Worm (Caenorhabditis elegans) whole organism, mixed stage, embryonic: ENCODE measurements around the gene K08D8.9.

Source experiments
- M03D4.4 ChIP-seq: sonication (generic microtip); optimal IDR thresholded peaks from 2 replicates; lab custom pipeline; 2017; ENCODE audit warnings: mild to moderate bottlenecking, missing genetic modification characterization, missing compliant biosample characterization
- bed-3 ChIP-seq: fragments of 200-800 bp; sonication (Bioruptor generic); optimal IDR thresholded peaks from 3 replicates; lab custom pipeline; 2018; ENCODE audit warnings: mild to moderate bottlenecking, missing genetic modification characterization, moderate library complexity, missing compliant biosample characterization
- blmp-1 ChIP-seq: fragments of 150-350 bp; optimal IDR thresholded peaks from 2 replicates; lab custom pipeline; 2014; ENCODE audit warnings: missing biosample characterization, missing genetic modification characterization
- ceh-39 ChIP-seq: fragments of 150-350 bp; optimal IDR thresholded peaks from 2 replicates; lab custom pipeline; 2014; ENCODE audit warnings: missing biosample characterization, missing genetic modification characterization
- ceh-83 ChIP-seq: fragments of 200-800 bp; sonication (Bioruptor generic); optimal IDR thresholded peaks from 2 replicates; lab custom pipeline; 2018; ENCODE audit warnings: mild to moderate bottlenecking, missing genetic modification characterization, missing compliant biosample characterization
- ces-1 ChIP-seq: fragments of 150-350 bp; optimal IDR thresholded peaks from 2 replicates; lab custom pipeline; 2014; ENCODE audit warnings: missing biosample characterization, missing genetic modification reagents, missing genetic modification characterization
- cnd-1 ChIP-seq: fragments of 200-800 bp; sonication (Bioruptor generic); optimal IDR thresholded peaks from 2 replicates; lab custom pipeline; 2018; ENCODE audit warnings: mild to moderate bottlenecking, missing genetic modification characterization, missing compliant biosample characterization
- elt-1 ChIP-seq: sonication (generic microtip); optimal IDR thresholded peaks from 2 replicates; lab custom pipeline; 2017; ENCODE audit warnings: missing genetic modification characterization, mild to moderate bottlenecking, missing compliant biosample characterization, antibody characterized with exemption, moderate library complexity, borderline replicate concordance; ENCODE audit not compliant: insufficient read depth
- elt-3 ChIP-seq: fragments of 150-350 bp; optimal IDR thresholded peaks from 2 replicates; lab custom pipeline; 2014; ENCODE audit warnings: missing biosample characterization, missing genetic modification characterization
- flh-1 ChIP-seq: fragments of 200-800 bp; sonication (Bioruptor generic); optimal IDR thresholded peaks from 2 replicates; lab custom pipeline; 2018; ENCODE audit warnings: mild to moderate bottlenecking, missing genetic modification characterization, moderate library complexity, missing compliant biosample characterization
- hlh-1 ChIP-seq: fragments of 150-350 bp; optimal IDR thresholded peaks from 2 replicates; lab custom pipeline; 2014; ENCODE audit warnings: missing biosample characterization, missing genetic modification reagents, missing genetic modification characterization
- lin-13 ChIP-seq: fragments of 150-350 bp; optimal IDR thresholded peaks from 2 replicates; lab custom pipeline; 2014; ENCODE audit warnings: missing biosample characterization, missing genetic modification characterization
- lin-32 ChIP-seq: fragments of 200-800 bp; sonication (Bioruptor generic); optimal IDR thresholded peaks from 2 replicates; lab custom pipeline; 2018; ENCODE audit warnings: mild to moderate bottlenecking, missing genetic modification characterization, missing compliant biosample characterization
- lsy-2 ChIP-seq: fragments of 150-350 bp; optimal IDR thresholded peaks from 2 replicates; lab custom pipeline; 2014; ENCODE audit warnings: missing biosample characterization, missing genetic modification characterization
- mab-5 ChIP-seq: fragments of 150-350 bp; optimal IDR thresholded peaks from 2 replicates; lab custom pipeline; 2014; ENCODE audit warnings: missing biosample characterization, missing genetic modification characterization
- mep-1 ChIP-seq: fragments of 150-350 bp; optimal IDR thresholded peaks from 2 replicates; lab custom pipeline; 2017; ENCODE audit warnings: missing biosample characterization, missing genetic modification reagents, missing genetic modification characterization, inconsistent platforms
- mls-2 ChIP-seq: sonication (generic microtip); optimal IDR thresholded peaks from 2 replicates; lab custom pipeline; 2016; ENCODE audit warnings: mild to moderate bottlenecking, missing genetic modification characterization, moderate library complexity, missing compliant biosample characterization
- nhr-12 ChIP-seq: fragments of 150-350 bp; optimal IDR thresholded peaks from 2 replicates; lab custom pipeline; 2014; ENCODE audit warnings: missing biosample characterization, missing genetic modification characterization
- nhr-237 ChIP-seq: fragments of 150-350 bp; optimal IDR thresholded peaks from 2 replicates; lab custom pipeline; 2014; ENCODE audit warnings: missing biosample characterization, missing genetic modification characterization
- nhr-28 ChIP-seq: fragments of 150-350 bp; optimal IDR thresholded peaks from 2 replicates; lab custom pipeline; 2014; ENCODE audit warnings: missing biosample characterization, missing genetic modification characterization
- nhr-76 ChIP-seq: sonication (generic microtip); optimal IDR thresholded peaks from 2 replicates; lab custom pipeline; 2017; ENCODE audit warnings: missing biosample characterization, missing genetic modification characterization
- pha-4 ChIP-seq: fragments of 150-350 bp; optimal IDR thresholded peaks from 2 replicates; lab custom pipeline; 2018; ENCODE audit warnings: missing biosample characterization, missing genetic modification reagents, missing genetic modification characterization
- sem-2 ChIP-seq: fragments of 200-800 bp; sonication (Bioruptor generic); optimal IDR thresholded peaks from 2 replicates; lab custom pipeline; 2018; ENCODE audit warnings: mild to moderate bottlenecking, missing genetic modification characterization, missing compliant biosample characterization
- tbx-8 ChIP-seq: fragments of 200-800 bp; sonication (Bioruptor generic); optimal IDR thresholded peaks from 2 replicates; lab custom pipeline; 2018; ENCODE audit warnings: mild to moderate bottlenecking, missing genetic modification characterization, moderate library complexity, missing compliant biosample characterization
- unc-120 ChIP-seq: sonication (generic microtip); optimal IDR thresholded peaks from 2 replicates; lab custom pipeline; 2017; ENCODE audit warnings: missing genetic modification characterization, missing compliant biosample characterization; ENCODE audit not compliant: poor library complexity, severe bottlenecking
- unc-39 ChIP-seq: fragments of 150-350 bp; optimal IDR thresholded peaks from 2 replicates; lab custom pipeline; 2014; ENCODE audit warnings: missing biosample characterization, missing genetic modification characterization
- unc-62 ChIP-seq: fragments of 150-350 bp; optimal IDR thresholded peaks from 2 replicates; lab custom pipeline; 2014; ENCODE audit warnings: missing biosample characterization, missing genetic modification reagents, missing genetic modification characterization
- zip-8 ChIP-seq: fragments of 150-350 bp; optimal IDR thresholded peaks from 2 replicates; lab custom pipeline; 2014; ENCODE audit warnings: missing biosample characterization, missing genetic modification characterization
- ztf-11 ChIP-seq: fragments of 150-350 bp; optimal IDR thresholded peaks from 2 replicates; lab custom pipeline; 2014; ENCODE audit warnings: missing biosample characterization, missing genetic modification characterization

The K08D8.9 gene

ce11 chrIV:12892194-12892593 lies 7.3 kb upstream of the K08D8.9 start, which contains the start of gene K08D8.1:
Gene K08D8.1 (plus strand): TSS chrIV:12892494.
- TF ChIP-seq ces-1 = no peak
- no peak for TF ChIP-seq tbx-8
- no peak for TF ChIP-seq blmp-1
- TF ChIP-seq M03D4.4 (tag; lab: Kevin White, UChicago) = no peak
- no peak for TF ChIP-seq unc-62 (GFP tag; lab: Kevin White, UChicago)
- no peak for TF ChIP-seq mls-2 (tag; lab: Kevin White, UChicago)
- TF ChIP-seq nhr-237 (tag; lab: Kevin White, UChicago) = no peak
- no peak for TF ChIP-seq pha-4
- no peak for TF ChIP-seq lin-13 (tag; lab: Kevin White, UChicago)
- TF ChIP-seq ceh-39 (tag; lab: Kevin White, UChicago) = no peak
- TF ChIP-seq zip-8 (tag; lab: Kevin White, UChicago) = no peak
- no peak for TF ChIP-seq elt-1 (tag; lab: Kevin White, UChicago)
- no peak for TF ChIP-seq hlh-1 (tag; lab: Kevin White, UChicago)

- TF ChIP-seq unc-120 (no peak), cnd-1 (tag; lab: Kevin White, UChicago) (no peak), elt-3 (no peak), sem-2 (GFP tag; lab: Kevin White, UChicago) (no peak), hlh-1 (tag; lab: Kevin White, UChicago) (no peak), bed-3 (GFP tag; lab: Kevin White, UChicago) (no peak), lin-32 (GFP tag; lab: Kevin White, UChicago) (no peak), ces-1 (no peak), elt-1 (tag; lab: Kevin White, UChicago) (no peak), pha-4 (no peak), lsy-2 (no peak), ceh-39 (tag; lab: Kevin White, UChicago) (no peak)
Measured at ce11 chrIV:12893166-12893565, 6.3 kb upstream of the K08D8.9 start, which contains the start of gene K08D8.12. Gene K08D8.12 (plus strand): TSS chrIV:12893466.

ce11 chrIV:12894996-12895395 lies 4.5 kb upstream of the K08D8.9 start, which contains the start of gene K08D8.11:
Gene K08D8.11 (plus strand): TSS chrIV:12895296.
- no peak for TF ChIP-seq flh-1 (GFP tag; lab: Kevin White, UChicago)
- no peak for TF ChIP-seq lin-13 (tag; lab: Kevin White, UChicago)
- no peak for TF ChIP-seq unc-39 (tag; lab: Kevin White, UChicago)
- TF ChIP-seq M03D4.4 (tag; lab: Kevin White, UChicago) = no peak
- no peak for TF ChIP-seq elt-1 (tag; lab: Kevin White, UChicago)
- no peak for TF ChIP-seq cnd-1 (tag; lab: Kevin White, UChicago)
- TF ChIP-seq pha-4 = no peak

DNA sequence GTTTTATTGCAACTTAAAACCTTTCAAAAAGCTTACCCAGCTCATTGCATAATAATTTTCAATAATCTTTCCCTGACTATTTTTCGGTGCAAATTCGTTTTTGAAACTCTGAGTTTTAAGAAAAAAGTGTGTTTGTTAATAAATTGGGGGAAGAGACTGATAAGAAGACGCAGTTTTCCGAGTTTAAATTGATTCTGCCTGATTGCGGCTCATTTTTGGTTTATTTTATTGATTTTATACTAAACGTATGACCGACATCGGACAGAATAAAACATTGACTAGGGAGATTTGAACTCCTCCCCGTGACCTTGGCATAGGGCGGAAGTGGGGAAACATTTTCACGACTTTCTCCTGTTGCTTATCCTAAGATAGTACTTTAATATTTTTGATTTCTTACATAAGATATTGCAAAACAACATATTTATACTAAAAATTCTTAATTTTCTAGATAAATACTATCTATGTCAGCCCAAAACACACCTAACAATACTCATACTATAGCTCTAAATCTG lies 3.1 kb upstream of the K08D8.9 start, which contains the start of gene K08D8.7:
Gene K08D8.7 (plus strand): TSS at position 462 of the 512 bp plus-strand sequence.
- TF ChIP-seq nhr-12 (no peak), lsy-2 (no peak), nhr-28 (tag; lab: Kevin White, UChicago) (no peak), nhr-76 (no peak), cnd-1 (tag; lab: Kevin White, UChicago) (no peak), mls-2 (tag; lab: Kevin White, UChicago) (no peak), nhr-237 (tag; lab: Kevin White, UChicago) (no peak), ceh-83 (GFP tag; lab: Kevin White, UChicago) (no peak), unc-62 (GFP tag; lab: Kevin White, UChicago) (no peak), mep-1 (tag; lab: Kevin White, UChicago) (no peak), lin-32 (GFP tag; lab: Kevin White, UChicago) (no peak), ztf-11 (no peak), ceh-39 (tag; lab: Kevin White, UChicago) (no peak), flh-1 (GFP tag; lab: Kevin White, UChicago) (no peak), ces-1 (no peak), bed-3 (GFP tag; lab: Kevin White, UChicago) (no peak), unc-39 (tag; lab: Kevin White, UChicago) (no peak), sem-2 (GFP tag; lab: Kevin White, UChicago) (no peak)

- TF ChIP-seq nhr-28 (tag; lab: Kevin White, UChicago) (no peak), mab-5 (tag; lab: Kevin White, UChicago) (no peak), lsy-2 (no peak), nhr-76 (no peak), zip-8 (tag; lab: Kevin White, UChicago) (no peak)
Measured at ce11 chrIV:12897146-12897545, 2.3 kb upstream of the K08D8.9 start.
